Fruit fly (Drosophila melanogaster) Kc167 (cell line): ENCODE data around the gene loco.

Source experiments
- Myc ChIP-seq: fragments of >200 bp; optimal IDR thresholded peaks from 2 replicates; lab custom pipeline; 2017; ENCODE audit warnings: missing external identifiers
- Sin3A ChIP-seq: fragments of >200 bp; optimal IDR thresholded peaks from 2 replicates; lab custom pipeline; 2018; ENCODE audit warnings: missing external identifiers
- h ChIP-seq: fragments of >200 bp; optimal IDR thresholded peaks from 3 replicates; lab custom pipeline; 2018; ENCODE audit warnings: missing external identifiers
- insv ChIP-seq: fragments of >200 bp; optimal IDR thresholded peaks from 3 replicates; lab custom pipeline; 2018; ENCODE audit warnings: missing external identifiers
- psq ChIP-seq: fragments of >200 bp; optimal IDR thresholded peaks from 2 replicates; lab custom pipeline; 2017; ENCODE audit warnings: missing external identifiers
- ttk ChIP-seq: sonication (Bioruptor generic); optimal IDR thresholded peaks from 2 replicates; lab custom pipeline; 2017; ENCODE audit warnings: missing external identifiers

- TF ChIP-seq Myc (no peak), psq (lab: Kevin White, UChicago) (no peak), h (lab: Kevin White, UChicago) (no peak), insv (lab: Kevin White, UChicago) (no peak), ttk (lab: Kevin White, UChicago) (no peak), Sin3A (lab: Kevin White, UChicago) (no peak)
Measured at dm6 chr3R:22632980-22633379, 6.2 kb downstream of the loco start.
